Worm (Caenorhabditis elegans) whole organism, young adult: ENCODE data around the gene T25B9.12.
A peak's percentile ranks its signal among the peaks of the same experiment; 100 is the strongest.

ENCODE experiments used
- B0019.2 ChIP-seq: fragments of 200-800 bp; sonication (Bioruptor generic); conservative IDR thresholded peaks from 2 replicates; pipeline ENCODE4 v1.3.6; 2022; ENCODE audit warnings: missing genetic modification reagents, missing genetic modification characterization, missing compliant biosample characterization
- B0336.3 ChIP-seq: fragments of 200-800 bp; sonication (Bioruptor generic); IDR thresholded peaks from 2 replicates; pipeline ENCODE4 v1.3.6; 2022; ENCODE audit warnings: missing genetic modification characterization, missing compliant biosample characterization
- C06A6.2 ChIP-seq: fragments of 200-800 bp; sonication (Bioruptor generic); conservative IDR thresholded peaks from 2 replicates; pipeline ENCODE4 v1.3.6; 2022; ENCODE audit warnings: missing genetic modification characterization, missing compliant biosample characterization
- F10E7.11 ChIP-seq: sonication (generic microtip); optimal IDR thresholded peaks from 2 replicates; lab custom pipeline; 2017; ENCODE audit warnings: mild to moderate bottlenecking, missing genetic modification characterization, moderate library complexity, missing compliant biosample characterization
- F37B4.10 ChIP-seq: fragments of 200-800 bp; sonication (Bioruptor generic); IDR thresholded peaks from 2 replicates; pipeline ENCODE4 v1.3.6; 2022; ENCODE audit warnings: missing genetic modification characterization, missing compliant biosample characterization
- F49E8.2 ChIP-seq: sonication (generic microtip); optimal IDR thresholded peaks from 3 replicates; lab custom pipeline; 2017; ENCODE audit warnings: missing genetic modification characterization, mild to moderate bottlenecking, missing compliant biosample characterization, antibody characterized with exemption, moderate library complexity; ENCODE audit not compliant: insufficient read depth
- F52B5.7 ChIP-seq: sonication (generic microtip); optimal IDR thresholded peaks from 2 replicates; lab custom pipeline; 2016; ENCODE audit warnings: mild to moderate bottlenecking, missing genetic modification characterization, missing compliant biosample characterization
- T07F8.4 ChIP-seq: sonication (generic microtip); optimal IDR thresholded peaks from 2 replicates; lab custom pipeline; 2016; ENCODE audit warnings: mild to moderate bottlenecking, missing genetic modification characterization, moderate library complexity, missing compliant biosample characterization
- T26A5.8 ChIP-seq: sonication (generic microtip); optimal IDR thresholded peaks from 2 replicates; lab custom pipeline; 2016; ENCODE audit warnings: missing genetic modification characterization, missing compliant biosample characterization
- Y53F4B.3 ChIP-seq: fragments of 200-800 bp; sonication (Bioruptor generic); IDR thresholded peaks from 2 replicates; pipeline ENCODE4 v1.3.6; 2022; ENCODE audit warnings: missing genetic modification reagents, missing genetic modification characterization, missing compliant biosample characterization
- Y79H2A.3 ChIP-seq: fragments of 200-800 bp; sonication (Bioruptor generic); conservative IDR thresholded peaks from 2 replicates; pipeline ENCODE4 v1.3.6; 2022; ENCODE audit warnings: missing genetic modification reagents, missing genetic modification characterization, missing compliant biosample characterization
- ZK185.1 ChIP-seq: sonication (generic microtip); optimal IDR thresholded peaks from 2 replicates; lab custom pipeline; 2016; ENCODE audit warnings: mild to moderate bottlenecking, missing genetic modification characterization, missing compliant biosample characterization; ENCODE audit not compliant: poor library complexity, severe bottlenecking
- akir-1 ChIP-seq: fragments of 200-800 bp; sonication (Bioruptor generic); optimal IDR thresholded peaks from 2 replicates; lab custom pipeline; 2018; ENCODE audit warnings: mild to moderate bottlenecking, missing genetic modification characterization, moderate library complexity, missing compliant biosample characterization
- ama-1 ChIP-seq, 3 experiments: fragments of 150-350 bp in 1 of 3; sonication (generic microtip) in 2 of 3; optimal IDR thresholded peaks; 2 replicates each; lab custom pipeline; 2014 to 2018; ENCODE audit warnings: missing biosample characterization in 2 of 3, missing genetic modification characterization in 2 of 3, missing genetic modification reagents in 2 of 3
- aptf-3 ChIP-seq: fragments of 200-800 bp; sonication (Bioruptor generic); IDR thresholded peaks from 2 replicates; pipeline ENCODE4 v1.3.6; 2022; ENCODE audit warnings: missing genetic modification characterization, missing compliant biosample characterization
- atf-7 ChIP-seq: sonication (generic microtip); optimal IDR thresholded peaks from 2 replicates; lab custom pipeline; 2017; ENCODE audit warnings: mild to moderate bottlenecking, missing genetic modification characterization, missing compliant biosample characterization
- athp-1 ChIP-seq: sonication (generic microtip); optimal IDR thresholded peaks from 2 replicates; lab custom pipeline; 2017; ENCODE audit warnings: mild to moderate bottlenecking, missing genetic modification characterization, missing compliant biosample characterization
- attf-3 ChIP-seq: fragments of 200-800 bp; sonication (Bioruptor generic); conservative IDR thresholded peaks from 2 replicates; pipeline ENCODE4 v1.3.6; 2022; ENCODE audit warnings: missing genetic modification reagents, missing genetic modification characterization, missing compliant biosample characterization
- bed-2 ChIP-seq: fragments of 200-800 bp; sonication (Bioruptor generic); IDR thresholded peaks from 2 replicates; pipeline ENCODE4 v1.3.6; 2022; ENCODE audit warnings: missing genetic modification reagents, missing genetic modification characterization, missing compliant biosample characterization
- ccch-3 ChIP-seq: fragments of 200-800 bp; sonication (Bioruptor generic); optimal IDR thresholded peaks from 2 replicates; lab custom pipeline; 2018; ENCODE audit warnings: mild to moderate bottlenecking, missing genetic modification characterization, missing compliant biosample characterization
- cebp-1 ChIP-seq, 2 experiments: fragments of 200-800 bp in 1 of 2; sonication (Bioruptor generic) in 1 of 2; sonication (generic microtip) in 1 of 2; IDR thresholded peaks in 1 of 2; optimal IDR thresholded peaks in 1 of 2; 2 replicates each; pipeline versions ENCODE4 v1.3.6 to Lab custom; 2017 to 2022; ENCODE audit warnings: missing compliant biosample characterization in 2 of 2, missing genetic modification characterization in 2 of 2, mild to moderate bottlenecking in 1 of 2, missing genetic modification reagents in 1 of 2, moderate library complexity in 1 of 2
- ceh-27 ChIP-seq: fragments of 200-800 bp; sonication (Bioruptor generic); optimal IDR thresholded peaks from 2 replicates; lab custom pipeline; 2018; ENCODE audit warnings: mild to moderate bottlenecking, missing genetic modification characterization, moderate library complexity, missing compliant biosample characterization
- ceh-40 ChIP-seq: fragments of 200-800 bp; sonication (Bioruptor generic); IDR thresholded peaks from 2 replicates; pipeline ENCODE4 v1.3.6; 2022; ENCODE audit warnings: missing genetic modification characterization, missing compliant biosample characterization
- ceh-91 ChIP-seq: fragments of 200-800 bp; sonication (Bioruptor generic); IDR thresholded peaks from 2 replicates; pipeline ENCODE4 v1.3.6; 2022; ENCODE audit warnings: missing genetic modification reagents, missing genetic modification characterization, missing compliant biosample characterization
- dpff-1 ChIP-seq: sonication (generic microtip); optimal IDR thresholded peaks from 2 replicates; lab custom pipeline; 2017; ENCODE audit warnings: mild to moderate bottlenecking, missing genetic modification characterization, missing compliant biosample characterization
- ekl-4 ChIP-seq: fragments of 200-800 bp; sonication (Bioruptor generic); IDR thresholded peaks from 2 replicates; pipeline ENCODE4 v1.3.6; 2022; ENCODE audit warnings: missing genetic modification reagents, missing genetic modification characterization, missing compliant biosample characterization
- ets-4 ChIP-seq: fragments of 200-800 bp; sonication (Bioruptor generic); optimal IDR thresholded peaks from 2 replicates; lab custom pipeline; 2018; ENCODE audit warnings: mild to moderate bottlenecking, missing genetic modification characterization, missing compliant biosample characterization
- him-1 ChIP-seq: sonication (generic microtip); optimal IDR thresholded peaks from 2 replicates; lab custom pipeline; 2016; ENCODE audit warnings: missing genotype, missing genetic modification reagents, missing genetic modification characterization, missing compliant biosample characterization
- hsf-1 ChIP-seq: fragments of 200-800 bp; sonication (Bioruptor generic); IDR thresholded peaks from 2 replicates; pipeline ENCODE4 v1.3.6; 2022; ENCODE audit warnings: missing genetic modification reagents, missing genetic modification characterization, missing compliant biosample characterization
- lin-26 ChIP-seq: fragments of 200-800 bp; sonication (Bioruptor generic); IDR thresholded peaks from 2 replicates; pipeline ENCODE4 v1.3.6; 2022; ENCODE audit warnings: missing genetic modification reagents, missing genetic modification characterization, missing compliant biosample characterization
- lin-40 ChIP-seq: sonication (generic microtip); optimal IDR thresholded peaks from 2 replicates; lab custom pipeline; 2016; ENCODE audit warnings: missing genetic modification characterization, mild to moderate bottlenecking, missing compliant biosample characterization, missing genotype, missing genetic modification reagents
- lsl-1 ChIP-seq: fragments of 200-800 bp; sonication (Bioruptor generic); optimal IDR thresholded peaks from 2 replicates; lab custom pipeline; 2018; ENCODE audit warnings: mild to moderate bottlenecking, missing genetic modification characterization, moderate library complexity, missing compliant biosample characterization
- madf-6 ChIP-seq: fragments of 200-800 bp; sonication (Bioruptor generic); IDR thresholded peaks from 2 replicates; pipeline ENCODE4 v1.3.6; 2022; ENCODE audit warnings: missing genetic modification reagents, missing genetic modification characterization, missing compliant biosample characterization
- madf-8 ChIP-seq: fragments of 200-800 bp; sonication (Bioruptor generic); conservative IDR thresholded peaks from 2 replicates; pipeline ENCODE4 v1.3.6; 2022; ENCODE audit warnings: missing genetic modification reagents, missing genetic modification characterization, missing compliant biosample characterization
- nfya-2 ChIP-seq: fragments of 200-800 bp; sonication (Bioruptor generic); IDR thresholded peaks from 2 replicates; pipeline ENCODE4 v1.3.6; 2022; ENCODE audit warnings: missing genetic modification reagents, missing genetic modification characterization, missing compliant biosample characterization
- nfyb-1 ChIP-seq: fragments of 200-800 bp; sonication (Bioruptor generic); IDR thresholded peaks from 2 replicates; pipeline ENCODE4 v1.3.6; 2022; ENCODE audit warnings: missing genetic modification reagents, missing genetic modification characterization, missing compliant biosample characterization
- nhr-179 ChIP-seq: sonication (generic microtip); optimal IDR thresholded peaks from 2 replicates; lab custom pipeline; 2016; ENCODE audit warnings: mild to moderate bottlenecking, missing genetic modification characterization, missing compliant biosample characterization
- nhr-80 ChIP-seq: sonication (generic microtip); optimal IDR thresholded peaks from 2 replicates; lab custom pipeline; 2016; ENCODE audit warnings: missing genetic modification characterization, missing compliant biosample characterization
- nhr-90 ChIP-seq: sonication (generic microtip); optimal IDR thresholded peaks from 2 replicates; lab custom pipeline; 2016; ENCODE audit warnings: missing genotype, mild to moderate bottlenecking, missing genetic modification characterization, missing compliant biosample characterization
- pbrm-1 ChIP-seq: fragments of 200-800 bp; sonication (Bioruptor generic); IDR thresholded peaks from 2 replicates; pipeline ENCODE4 v1.3.6; 2022; ENCODE audit warnings: missing genetic modification reagents, missing genetic modification characterization, missing compliant biosample characterization
- pha-4 ChIP-seq: fragments of 150-350 bp; sonication (generic microtip); optimal IDR thresholded peaks from 2 replicates; lab custom pipeline; 2014; ENCODE audit warnings: missing biosample characterization, missing genetic modification reagents, missing genetic modification characterization
- tbp1 ChIP-seq: fragments of 200-800 bp; sonication (Bioruptor generic); optimal IDR thresholded peaks from 2 replicates; lab custom pipeline; 2018; ENCODE audit warnings: mild to moderate bottlenecking, missing genetic modification characterization, missing compliant biosample characterization
- tlf-1 ChIP-seq: fragments of 200-800 bp; sonication (Bioruptor generic); optimal IDR thresholded peaks from 2 replicates; lab custom pipeline; 2018; ENCODE audit warnings: mild to moderate bottlenecking, missing genetic modification characterization, missing compliant biosample characterization
- unc-130 ChIP-seq: sonication (generic microtip); optimal IDR thresholded peaks from 2 replicates; lab custom pipeline; 2016; ENCODE audit warnings: missing genetic modification reagents, missing genetic modification characterization, missing compliant biosample characterization
- xnd-1 ChIP-seq: sonication (generic microtip); optimal IDR thresholded peaks from 2 replicates; lab custom pipeline; 2016; ENCODE audit warnings: missing genotype, missing genetic modification reagents, missing genetic modification characterization, missing compliant biosample characterization
- ztf-22 ChIP-seq: fragments of 200-800 bp; sonication (Bioruptor generic); optimal IDR thresholded peaks from 2 replicates; lab custom pipeline; 2018; ENCODE audit warnings: mild to moderate bottlenecking, missing genetic modification characterization, moderate library complexity, missing compliant biosample characterization
- ztf-26 ChIP-seq: sonication (generic microtip); optimal IDR thresholded peaks from 2 replicates; lab custom pipeline; 2017; ENCODE audit warnings: missing genetic modification characterization, missing compliant biosample characterization
- ztf-6 ChIP-seq: fragments of 200-800 bp; sonication (Bioruptor generic); IDR thresholded peaks from 2 replicates; pipeline ENCODE4 v1.3.6; 2022; ENCODE audit warnings: missing genetic modification reagents, missing genetic modification characterization, missing compliant biosample characterization

The T25B9.12 gene

DNA sequence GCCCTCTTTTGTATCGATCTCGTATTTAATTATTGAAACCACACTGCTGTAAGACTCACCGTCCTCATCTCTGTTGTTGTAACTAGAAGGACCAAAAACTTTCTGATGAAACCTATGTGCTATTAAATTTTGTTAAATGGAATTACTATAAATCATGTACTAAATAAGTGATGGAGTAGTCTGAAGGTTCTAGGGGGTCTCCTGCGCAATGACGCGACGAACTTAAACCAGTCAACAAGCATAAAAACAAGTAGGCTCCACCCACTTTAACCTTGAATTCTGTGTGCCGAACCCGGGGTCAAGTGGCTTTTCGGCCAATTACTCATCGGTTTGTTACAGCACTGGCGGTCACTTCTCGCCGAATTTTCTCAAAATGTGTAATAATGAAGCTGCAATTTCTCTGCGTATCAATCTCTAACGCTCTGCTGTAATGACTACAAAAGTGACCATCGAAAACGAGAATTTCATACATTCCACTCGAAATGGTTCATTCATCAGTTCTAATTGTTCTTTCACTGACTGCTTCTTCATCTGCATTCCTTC, 28.1 kb upstream of the T25B9.12 start, which contains the start of gene grl-21:
Gene grl-21, plus strand, starts transcription at position 464 of the 543 bp plus-strand sequence.
- TF ChIP-seq ceh-91 (GFP tag; lab: Robert Waterston, UW) (no peak), nhr-90 (tag; lab: Kevin White, UChicago) (no peak), madf-8 (no peak), xnd-1 (peak; percentile 17), ama-1 (optimal IDR thresholded peaks at IDR 0.05; lab: Kevin White, UChicago) (no peak), ama-1 (GFP tag; optimal IDR thresholded peaks at IDR 0.05; lab: Kevin White, UChicago) (no peak), F10E7.11 (peak; percentile 12), nfyb-1 (GFP tag; lab: Robert Waterston, UW) (no peak), T26A5.8 (peak; percentile 39), F52B5.7 (tag; lab: Kevin White, UChicago) (no peak), B0019.2 (GFP tag; lab: Robert Waterston, UW) (no peak), aptf-3 (GFP tag; lab: Robert Waterston, UW) (no peak), ceh-40 (no peak), ztf-6 (GFP tag; lab: Robert Waterston, UW) (no peak), C06A6.2 (no peak), unc-130 (no peak), Y79H2A.3 (no peak), atf-7 (tag; lab: Kevin White, UChicago) (no peak), dpff-1 (tag; lab: Kevin White, UChicago) (no peak), tbp1 (GFP tag; lab: Kevin White, UChicago) (no peak), F49E8.2 (tag; lab: Kevin White, UChicago) (peak; percentile 36), tlf-1 (GFP tag; lab: Kevin White, UChicago) (peak; percentile 23), him-1 (no peak), ets-4 (GFP tag; lab: Kevin White, UChicago) (no peak), nfya-2 (GFP tag; lab: Robert Waterston, UW) (no peak), athp-1 (tag; lab: Kevin White, UChicago) (peak; percentile 23), hsf-1 (peak; percentile 32; the same call in 1 of the 2 replicates), attf-3 (GFP tag; lab: Robert Waterston, UW) (0 out of 2 replicates have a peak, but pooled peaks have one; percentile 16), T07F8.4 (tag; lab: Kevin White, UChicago) (no peak), ekl-4 (peak; percentile 42; the same call in 1 of the 2 replicates), cebp-1 (GFP tag; IDR thresholded peaks at IDR 0.05; lab: Robert Waterston, UW) (no peak), cebp-1 (tag; optimal IDR thresholded peaks at IDR 0.05; lab: Kevin White, UChicago) (no peak), nhr-179 (no peak), akir-1 (GFP tag; lab: Kevin White, UChicago) (no peak), lin-40 (tag; lab: Kevin White, UChicago) (no peak), ccch-3 (no peak), nhr-80 (tag; lab: Kevin White, UChicago) (no peak), pha-4 (tag; lab: Kevin White, UChicago) (no peak), ceh-27 (no peak), lin-26 (GFP tag; lab: Robert Waterston, UW) (peak; percentile 50; the same call in 1 of the 2 replicates), ztf-26 (tag; lab: Kevin White, UChicago) (no peak), B0336.3 (GFP tag; lab: Robert Waterston, UW) (peak; percentile 82; the same call in 1 of the 2 replicates), F37B4.10 (GFP tag; lab: Robert Waterston, UW) (no peak), Y53F4B.3 (GFP tag; lab: Robert Waterston, UW) (no peak), ZK185.1 (tag; lab: Kevin White, UChicago) (no peak), ztf-22 (GFP tag; lab: Kevin White, UChicago) (no peak), pbrm-1 (0 out of 2 replicates have a peak, but pooled peaks have one; percentile 21), bed-2 (GFP tag; lab: Robert Waterston, UW) (no peak), madf-6 (GFP tag; lab: Robert Waterston, UW) (peak; percentile 69), lsl-1 (no peak)
